Fruit fly (Drosophila melanogaster) S2 (cell line): Measurements from ENCODE around the gene Smyd5.

ENCODE experiments used
- CG8478 ChIP-seq: fragments of >200 bp; optimal IDR thresholded peaks from 2 replicates; lab custom pipeline; 2018
- CTCF ChIP-seq, 2 experiments: fragments of >200 bp; optimal IDR thresholded peaks; 2 replicates each; lab custom pipeline; 2018

- no peak for TF ChIP-seq CG8478
- TF ChIP-seq CTCF (optimal IDR thresholded peaks at IDR 0.05; lab: Kevin White, UChicago) = no peak
Observed at dm6 chr3R:21189520-21190180, 28.9 kb downstream of the Smyd5 start.
